Worm (Caenorhabditis elegans) whole organism, mixed stage, embryonic: ENCODE results near the gene T11G6.3.
A peak's percentile ranks its signal among the peaks of the same experiment; 100 is the strongest.

ENCODE experiments used
- M03D4.4 ChIP-seq: sonication (generic microtip); optimal IDR thresholded peaks from 2 replicates; lab custom pipeline; 2017; ENCODE audit warnings: mild to moderate bottlenecking, missing genetic modification characterization, missing compliant biosample characterization
- bed-3 ChIP-seq: fragments of 200-800 bp; sonication (Bioruptor generic); optimal IDR thresholded peaks from 3 replicates; lab custom pipeline; 2018; ENCODE audit warnings: mild to moderate bottlenecking, missing genetic modification characterization, moderate library complexity, missing compliant biosample characterization
- blmp-1 ChIP-seq: fragments of 150-350 bp; optimal IDR thresholded peaks from 2 replicates; lab custom pipeline; 2014; ENCODE audit warnings: missing biosample characterization, missing genetic modification characterization
- ceh-39 ChIP-seq: fragments of 150-350 bp; optimal IDR thresholded peaks from 2 replicates; lab custom pipeline; 2014; ENCODE audit warnings: missing biosample characterization, missing genetic modification characterization
- ceh-43 ChIP-seq: fragments of 200-800 bp; sonication (Bioruptor generic); optimal IDR thresholded peaks from 2 replicates; lab custom pipeline; 2018; ENCODE audit warnings: mild to moderate bottlenecking, missing genetic modification characterization, moderate library complexity, missing compliant biosample characterization
- ceh-83 ChIP-seq: fragments of 200-800 bp; sonication (Bioruptor generic); optimal IDR thresholded peaks from 2 replicates; lab custom pipeline; 2018; ENCODE audit warnings: mild to moderate bottlenecking, missing genetic modification characterization, missing compliant biosample characterization
- ces-1 ChIP-seq: fragments of 150-350 bp; optimal IDR thresholded peaks from 2 replicates; lab custom pipeline; 2014; ENCODE audit warnings: missing biosample characterization, missing genetic modification reagents, missing genetic modification characterization
- cnd-1 ChIP-seq: fragments of 200-800 bp; sonication (Bioruptor generic); optimal IDR thresholded peaks from 2 replicates; lab custom pipeline; 2018; ENCODE audit warnings: mild to moderate bottlenecking, missing genetic modification characterization, missing compliant biosample characterization
- drap-1 ChIP-seq: fragments of 200-800 bp; sonication (Bioruptor generic); optimal IDR thresholded peaks from 3 replicates; lab custom pipeline; 2018; ENCODE audit warnings: mild to moderate bottlenecking, missing genetic modification characterization, missing compliant biosample characterization
- elt-1 ChIP-seq: sonication (generic microtip); optimal IDR thresholded peaks from 2 replicates; lab custom pipeline; 2017; ENCODE audit warnings: missing genetic modification characterization, mild to moderate bottlenecking, missing compliant biosample characterization, antibody characterized with exemption, moderate library complexity, borderline replicate concordance; ENCODE audit not compliant: insufficient read depth
- elt-3 ChIP-seq: fragments of 150-350 bp; optimal IDR thresholded peaks from 2 replicates; lab custom pipeline; 2014; ENCODE audit warnings: missing biosample characterization, missing genetic modification characterization
- flh-1 ChIP-seq: fragments of 200-800 bp; sonication (Bioruptor generic); optimal IDR thresholded peaks from 2 replicates; lab custom pipeline; 2018; ENCODE audit warnings: mild to moderate bottlenecking, missing genetic modification characterization, moderate library complexity, missing compliant biosample characterization
- ham-2 ChIP-seq: fragments of 200-800 bp; sonication (Bioruptor generic); optimal IDR thresholded peaks from 2 replicates; lab custom pipeline; 2018; ENCODE audit warnings: mild to moderate bottlenecking, missing genetic modification characterization, missing compliant biosample characterization
- hlh-1 ChIP-seq: fragments of 150-350 bp; optimal IDR thresholded peaks from 2 replicates; lab custom pipeline; 2014; ENCODE audit warnings: missing biosample characterization, missing genetic modification reagents, missing genetic modification characterization
- lin-13 ChIP-seq: fragments of 150-350 bp; optimal IDR thresholded peaks from 2 replicates; lab custom pipeline; 2014; ENCODE audit warnings: missing biosample characterization, missing genetic modification characterization
- lin-32 ChIP-seq: fragments of 200-800 bp; sonication (Bioruptor generic); optimal IDR thresholded peaks from 2 replicates; lab custom pipeline; 2018; ENCODE audit warnings: mild to moderate bottlenecking, missing genetic modification characterization, missing compliant biosample characterization
- lsy-2 ChIP-seq: fragments of 150-350 bp; optimal IDR thresholded peaks from 2 replicates; lab custom pipeline; 2014; ENCODE audit warnings: missing biosample characterization, missing genetic modification characterization
- mab-5 ChIP-seq: fragments of 150-350 bp; optimal IDR thresholded peaks from 2 replicates; lab custom pipeline; 2014; ENCODE audit warnings: missing biosample characterization, missing genetic modification characterization
- mep-1 ChIP-seq: fragments of 150-350 bp; optimal IDR thresholded peaks from 2 replicates; lab custom pipeline; 2017; ENCODE audit warnings: missing biosample characterization, missing genetic modification reagents, missing genetic modification characterization, inconsistent platforms
- mls-2 ChIP-seq: sonication (generic microtip); optimal IDR thresholded peaks from 2 replicates; lab custom pipeline; 2016; ENCODE audit warnings: mild to moderate bottlenecking, missing genetic modification characterization, moderate library complexity, missing compliant biosample characterization
- nhr-12 ChIP-seq: fragments of 150-350 bp; optimal IDR thresholded peaks from 2 replicates; lab custom pipeline; 2014; ENCODE audit warnings: missing biosample characterization, missing genetic modification characterization
- nhr-2 ChIP-seq: fragments of 150-350 bp; optimal IDR thresholded peaks from 2 replicates; lab custom pipeline; 2014; ENCODE audit warnings: missing biosample characterization, missing genetic modification characterization
- nhr-237 ChIP-seq: fragments of 150-350 bp; optimal IDR thresholded peaks from 2 replicates; lab custom pipeline; 2014; ENCODE audit warnings: missing biosample characterization, missing genetic modification characterization
- nhr-28 ChIP-seq: fragments of 150-350 bp; optimal IDR thresholded peaks from 2 replicates; lab custom pipeline; 2014; ENCODE audit warnings: missing biosample characterization, missing genetic modification characterization
- nhr-76 ChIP-seq: sonication (generic microtip); optimal IDR thresholded peaks from 2 replicates; lab custom pipeline; 2017; ENCODE audit warnings: missing biosample characterization, missing genetic modification characterization
- pha-4 ChIP-seq: fragments of 150-350 bp; optimal IDR thresholded peaks from 2 replicates; lab custom pipeline; 2018; ENCODE audit warnings: missing biosample characterization, missing genetic modification reagents, missing genetic modification characterization
- sem-2 ChIP-seq: fragments of 200-800 bp; sonication (Bioruptor generic); optimal IDR thresholded peaks from 2 replicates; lab custom pipeline; 2018; ENCODE audit warnings: mild to moderate bottlenecking, missing genetic modification characterization, missing compliant biosample characterization
- snpc-4 ChIP-seq: fragments of 150-350 bp; optimal IDR thresholded peaks from 2 replicates; lab custom pipeline; 2014; ENCODE audit warnings: missing biosample characterization, missing genetic modification characterization
- sptf-1 ChIP-seq: sonication (generic microtip); optimal IDR thresholded peaks from 2 replicates; lab custom pipeline; 2017; ENCODE audit warnings: mild to moderate bottlenecking, missing genetic modification characterization, moderate library complexity, missing compliant biosample characterization
- tbx-8 ChIP-seq: fragments of 200-800 bp; sonication (Bioruptor generic); optimal IDR thresholded peaks from 2 replicates; lab custom pipeline; 2018; ENCODE audit warnings: mild to moderate bottlenecking, missing genetic modification characterization, moderate library complexity, missing compliant biosample characterization
- unc-120 ChIP-seq: sonication (generic microtip); optimal IDR thresholded peaks from 2 replicates; lab custom pipeline; 2017; ENCODE audit warnings: missing genetic modification characterization, missing compliant biosample characterization; ENCODE audit not compliant: poor library complexity, severe bottlenecking
- unc-39 ChIP-seq: fragments of 150-350 bp; optimal IDR thresholded peaks from 2 replicates; lab custom pipeline; 2014; ENCODE audit warnings: missing biosample characterization, missing genetic modification characterization
- unc-62 ChIP-seq: fragments of 150-350 bp; optimal IDR thresholded peaks from 2 replicates; lab custom pipeline; 2014; ENCODE audit warnings: missing biosample characterization, missing genetic modification reagents, missing genetic modification characterization
- zip-8 ChIP-seq: fragments of 150-350 bp; optimal IDR thresholded peaks from 2 replicates; lab custom pipeline; 2014; ENCODE audit warnings: missing biosample characterization, missing genetic modification characterization
- ztf-11 ChIP-seq: fragments of 150-350 bp; optimal IDR thresholded peaks from 2 replicates; lab custom pipeline; 2014; ENCODE audit warnings: missing biosample characterization, missing genetic modification characterization

The T11G6.3 gene

ce11 chrIV:10826029-10826428 is 29.0 kb downstream of the T11G6.3 start:
- TF ChIP-seq sem-2 (GFP tag; lab: Kevin White, UChicago): no peak
- TF ChIP-seq nhr-28 (tag; lab: Kevin White, UChicago): no peak

ce11 chrIV:10825383-10825782 is 29.7 kb downstream of the T11G6.3 start:
- TF ChIP-seq drap-1: no peak

ce11 chrIV:10821672-10822304 is 33.2 kb downstream of the T11G6.3 start:
- TF ChIP-seq tbx-8 (peak; percentile 3), ztf-11 (tag; lab: Kevin White, UChicago) (peak; percentile 84), nhr-2 (tag; lab: Kevin White, UChicago) (peak; percentile 63), ceh-83 (peak; percentile 57), M03D4.4 (tag; lab: Kevin White, UChicago) (peak; percentile 72), lin-32 (GFP tag; lab: Kevin White, UChicago) (no peak), flh-1 (GFP tag; lab: Kevin White, UChicago) (no peak), bed-3 (GFP tag; lab: Kevin White, UChicago) (no peak), elt-1 (peak; percentile 61), blmp-1 (tag; lab: Kevin White, UChicago) (peak; percentile 77), snpc-4 (tag; lab: Kevin White, UChicago) (no peak), pha-4 (tag; lab: Kevin White, UChicago) (peak; percentile 90), nhr-12 (no peak), ces-1 (GFP tag; lab: Kevin White, UChicago) (peak; percentile 76), ceh-39 (tag; lab: Kevin White, UChicago) (no peak), nhr-28 (tag; lab: Kevin White, UChicago) (no peak), unc-39 (tag; lab: Kevin White, UChicago) (peak; percentile 73), nhr-237 (peak; percentile 80), cnd-1 (tag; lab: Kevin White, UChicago) (peak; percentile 42), zip-8 (no peak), nhr-76 (no peak), lin-13 (tag; lab: Kevin White, UChicago) (no peak), sptf-1 (peak; percentile 77), mls-2 (tag; lab: Kevin White, UChicago) (peak; percentile 61), hlh-1 (peak; percentile 63), mep-1 (tag; lab: Kevin White, UChicago) (peak; percentile 81), lsy-2 (tag; lab: Kevin White, UChicago) (peak; percentile 71), mab-5 (tag; lab: Kevin White, UChicago) (no peak), drap-1 (peak; percentile 48), ham-2 (GFP tag; lab: Kevin White, UChicago) (peak; percentile 92), ceh-43 (no peak), elt-3 (tag; lab: Kevin White, UChicago) (peak; percentile 7), unc-62 (GFP tag; lab: Kevin White, UChicago) (peak; percentile 88), unc-120 (tag; lab: Kevin White, UChicago) (peak; percentile 90), sem-2 (GFP tag; lab: Kevin White, UChicago) (no peak)

- TF ChIP-seq nhr-2 (tag; lab: Kevin White, UChicago) (no peak), lsy-2 (tag; lab: Kevin White, UChicago) (no peak), blmp-1 (tag; lab: Kevin White, UChicago) (no peak), mep-1 (tag; lab: Kevin White, UChicago) (no peak), ztf-11 (tag; lab: Kevin White, UChicago) (no peak), tbx-8 (no peak), lin-13 (tag; lab: Kevin White, UChicago) (no peak), snpc-4 (tag; lab: Kevin White, UChicago) (no peak), ces-1 (GFP tag; lab: Kevin White, UChicago) (no peak)
Measured at ce11 chrIV:10820837-10821671, 34.0 kb downstream of the T11G6.3 start.
